Fruit fly (Drosophila melanogaster): ENCODE measurements around the gene Tsf1.

DNA sequence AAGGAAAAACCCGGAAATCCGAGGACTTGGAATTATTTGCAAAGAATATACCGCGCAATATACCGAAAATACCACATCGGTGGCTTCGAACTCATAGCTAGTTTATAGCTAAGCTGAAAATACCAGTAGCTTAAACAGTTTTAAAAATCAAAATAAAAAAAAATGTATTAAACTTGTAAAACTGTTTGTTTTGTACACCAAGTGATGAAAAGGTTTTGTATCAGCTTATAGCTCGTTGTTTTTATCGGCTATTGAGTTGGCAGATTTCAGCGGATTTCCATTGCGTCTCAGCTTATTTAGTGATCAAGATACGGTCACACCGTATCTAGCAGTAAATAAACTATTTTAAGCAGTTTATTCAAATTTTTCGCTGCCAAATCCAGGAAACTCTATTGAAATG lies 7.1 kb upstream of the Tsf1 start, which contains the start of the genes por and CG6179:
- TF ChIP-seq h (optimal IDR thresholded peaks at IDR 0.05): no peak
- TF ChIP-seq Sin3A (optimal IDR thresholded peaks at IDR 0.05): no peak
- no peak for TF ChIP-seq psq (optimal IDR thresholded peaks at IDR 0.05)
- no peak for TF ChIP-seq insv (optimal IDR thresholded peaks at IDR 0.05)

Measured in Kc167 (cell line).